Fruit fly (Drosophila melanogaster): Measurements from ENCODE around the gene CG5068.

Gene CG5068

DNA sequence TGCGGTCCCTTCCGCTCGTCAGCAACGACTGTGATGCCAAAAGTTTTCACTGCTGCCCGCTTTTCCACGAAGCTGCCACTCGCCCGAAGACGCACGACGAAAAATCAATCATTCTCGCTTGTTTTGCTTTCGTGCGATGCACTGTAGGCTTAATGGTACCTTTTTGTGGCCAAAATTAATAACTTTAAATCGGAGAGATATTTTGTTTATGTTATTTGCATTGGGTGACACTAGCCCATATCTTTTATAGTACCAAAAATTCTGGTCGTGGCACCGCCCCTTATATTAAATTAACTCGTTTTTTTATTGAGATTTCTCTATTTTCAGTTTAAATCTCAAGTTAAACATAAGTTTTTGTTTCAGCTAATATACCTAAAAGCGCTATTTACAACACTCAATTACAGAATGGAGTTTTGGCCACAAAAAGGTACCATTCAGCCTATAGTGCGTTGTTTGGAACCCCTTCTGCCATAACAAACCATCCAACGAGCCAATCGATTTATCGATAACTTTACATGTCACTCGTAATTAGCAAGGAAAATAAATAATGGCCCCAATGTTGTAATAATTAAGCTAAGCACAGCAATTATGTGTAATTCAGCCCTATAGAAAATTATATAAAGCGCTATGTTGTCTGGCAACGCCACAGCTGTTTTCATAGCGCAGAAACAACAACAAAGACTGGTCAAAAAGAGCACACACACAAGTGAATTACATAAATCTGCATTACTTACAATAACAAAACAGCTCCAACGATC is 33.1 kb upstream of the CG5068 start:
- TF ChIP-seq CG6276 (GFP tag; optimal IDR thresholded peaks at IDR 0.05) = peak; percentile 78
- TF ChIP-seq CG6808 (GFP tag; optimal IDR thresholded peaks at IDR 0.05) = peak; percentile 64
- TF ChIP-seq salr (GFP tag; optimal IDR thresholded peaks at IDR 0.05) = peak in 1 of 2 experiments; percentile 60
- peak; percentile 46 for TF ChIP-seq achi (GFP tag; optimal IDR thresholded peaks at IDR 0.05)
- peak; percentile 60 for TF ChIP-seq CG4318 (GFP tag; optimal IDR thresholded peaks at IDR 0.05)
- TF ChIP-seq Blimp-1 (GFP tag; optimal IDR thresholded peaks at IDR 0.05) = no peak
- TF ChIP-seq Eip93F (GFP tag; optimal IDR thresholded peaks at IDR 0.05) = peak; percentile 35
- peak; percentile 44 for TF ChIP-seq CG1621 (tag; optimal IDR thresholded peaks at IDR 0.05)
- TF ChIP-seq Ets21C (GFP tag; optimal IDR thresholded peaks at IDR 0.05) = peak; percentile 41
- TF ChIP-seq spab (GFP tag; optimal IDR thresholded peaks at IDR 0.05) = peak; percentile 54
- peak; percentile 30 for TF ChIP-seq cyc (GFP tag; optimal IDR thresholded peaks at IDR 0.05)
- TF ChIP-seq CG11294 (GFP tag; IDR thresholded peaks at IDR 0.05) = no peak
- TF ChIP-seq CG34406 (GFP tag; optimal IDR thresholded peaks at IDR 0.05) = peak; percentile 3
- TF ChIP-seq CG16779 (tag; optimal IDR thresholded peaks at IDR 0.05) = peak; percentile 80
- peak; percentile 55 for TF ChIP-seq CG6792 (GFP tag; optimal IDR thresholded peaks at IDR 0.05)
- peak; percentile 38 for TF ChIP-seq CG11762 (GFP tag; optimal IDR thresholded peaks at IDR 0.05; ENCODE audit: insufficient read depth)
- TF ChIP-seq Gug (GFP tag; IDR thresholded peaks at IDR 0.05) = peak; percentile 41; the same call in 1 of the 2 replicates
- TF ChIP-seq CG32006 (GFP tag; optimal IDR thresholded peaks at IDR 0.05) = peak; percentile 90
- peak; percentile 21 for TF ChIP-seq CG7368 (GFP tag; optimal IDR thresholded peaks at IDR 0.05)
- TF ChIP-seq CG11902 (GFP tag; optimal IDR thresholded peaks at IDR 0.05) = no peak
- peak; percentile 44 for TF ChIP-seq CG31627 (GFP tag; optimal IDR thresholded peaks at IDR 0.05)
- no peak for TF ChIP-seq Hr38 (GFP tag; optimal IDR thresholded peaks at IDR 0.05)
- TF ChIP-seq topi (GFP tag; optimal IDR thresholded peaks at IDR 0.05) = peak; percentile 65
- peak; percentile 68; the same call in 2 of the 3 replicates for TF ChIP-seq CG8119 (GFP tag; IDR thresholded peaks at IDR 0.05)
- peak; percentile 76 for TF ChIP-seq Eip75B (GFP tag; optimal IDR thresholded peaks at IDR 0.05)
- no peak; the same call in 2 of the 3 replicates for TF ChIP-seq CG6163 (GFP tag; IDR thresholded peaks at IDR 0.05)
- TF ChIP-seq Sox15 (GFP tag; optimal IDR thresholded peaks at IDR 0.05) = no peak
- peak; percentile 42 for TF ChIP-seq acj6 (GFP tag; optimal IDR thresholded peaks at IDR 0.05)
- peak; percentile 68 for TF ChIP-seq Sox102F (GFP tag; optimal IDR thresholded peaks at IDR 0.05)
- no peak for TF ChIP-seq svp (GFP tag)
- peak; percentile 36 for TF ChIP-seq CG9139 (GFP tag; optimal IDR thresholded peaks at IDR 0.05)
- TF ChIP-seq CG10631 (GFP tag; optimal IDR thresholded peaks at IDR 0.05) = peak; percentile 78
- peak; percentile 66 for TF ChIP-seq Ets96B (tag; optimal IDR thresholded peaks at IDR 0.05)
- peak; percentile 51 for TF ChIP-seq fd59A (GFP tag; optimal IDR thresholded peaks at IDR 0.05)
- peak; percentile 91 for TF ChIP-seq Eip78C (GFP tag)
- TF ChIP-seq net (GFP tag; optimal IDR thresholded peaks at IDR 0.05) = peak; percentile 67
- TF ChIP-seq Met (GFP tag; optimal IDR thresholded peaks at IDR 0.05) = peak; percentile 72
- TF ChIP-seq Smox (GFP tag; optimal IDR thresholded peaks at IDR 0.05) = peak; percentile 7
- TF ChIP-seq fd85E (GFP tag; optimal IDR thresholded peaks at IDR 0.05) = no peak
- peak; percentile 63 for TF ChIP-seq pdm3 (GFP tag; optimal IDR thresholded peaks at IDR 0.05)
- TF ChIP-seq Lpt (GFP tag; optimal IDR thresholded peaks at IDR 0.05) = peak; percentile 40
- TF ChIP-seq CG8319 (GFP tag; optimal IDR thresholded peaks at IDR 0.05) = no peak
- peak; percentile 10 for TF ChIP-seq CG6854 (GFP tag; optimal IDR thresholded peaks at IDR 0.05)
- TF ChIP-seq eg (GFP tag; IDR thresholded peaks at IDR 0.05) = peak; percentile 40; the same call in 2 of the 3 replicates
- peak; percentile 67 for TF ChIP-seq CG10669 (GFP tag; optimal IDR thresholded peaks at IDR 0.05)
- peak; percentile 7 for TF ChIP-seq fkh (GFP tag; optimal IDR thresholded peaks at IDR 0.05)
- peak; percentile 78 for TF ChIP-seq Hr4 (GFP tag; optimal IDR thresholded peaks at IDR 0.05)
- TF ChIP-seq esn (GFP tag; optimal IDR thresholded peaks at IDR 0.05) = peak; percentile 74
- TF ChIP-seq lz (GFP tag; optimal IDR thresholded peaks at IDR 0.05) = peak; percentile 65
- peak; percentile 47 for TF ChIP-seq CG8632 (GFP tag; optimal IDR thresholded peaks at IDR 0.05)

Measured in whole organism, prepupa.